Worm (Caenorhabditis elegans) whole organism, mixed stage, embryonic: ENCODE measurements around the gene Y57E12B.10.

Experiments
- M03D4.4 ChIP-seq: sonication (generic microtip); optimal IDR thresholded peaks from 2 replicates; lab custom pipeline; 2017; ENCODE audit warnings: mild to moderate bottlenecking, missing genetic modification characterization, missing compliant biosample characterization
- bed-3 ChIP-seq: fragments of 200-800 bp; sonication (Bioruptor generic); optimal IDR thresholded peaks from 3 replicates; lab custom pipeline; 2018; ENCODE audit warnings: mild to moderate bottlenecking, missing genetic modification characterization, moderate library complexity, missing compliant biosample characterization
- blmp-1 ChIP-seq: fragments of 150-350 bp; optimal IDR thresholded peaks from 2 replicates; lab custom pipeline; 2014; ENCODE audit warnings: missing biosample characterization, missing genetic modification characterization
- ceh-83 ChIP-seq: fragments of 200-800 bp; sonication (Bioruptor generic); optimal IDR thresholded peaks from 2 replicates; lab custom pipeline; 2018; ENCODE audit warnings: mild to moderate bottlenecking, missing genetic modification characterization, missing compliant biosample characterization
- ces-1 ChIP-seq: fragments of 150-350 bp; optimal IDR thresholded peaks from 2 replicates; lab custom pipeline; 2014; ENCODE audit warnings: missing biosample characterization, missing genetic modification reagents, missing genetic modification characterization
- cnd-1 ChIP-seq: fragments of 200-800 bp; sonication (Bioruptor generic); optimal IDR thresholded peaks from 2 replicates; lab custom pipeline; 2018; ENCODE audit warnings: mild to moderate bottlenecking, missing genetic modification characterization, missing compliant biosample characterization
- drap-1 ChIP-seq: fragments of 200-800 bp; sonication (Bioruptor generic); optimal IDR thresholded peaks from 3 replicates; lab custom pipeline; 2018; ENCODE audit warnings: mild to moderate bottlenecking, missing genetic modification characterization, missing compliant biosample characterization
- elt-1 ChIP-seq: sonication (generic microtip); optimal IDR thresholded peaks from 2 replicates; lab custom pipeline; 2017; ENCODE audit warnings: missing genetic modification characterization, mild to moderate bottlenecking, missing compliant biosample characterization, antibody characterized with exemption, moderate library complexity, borderline replicate concordance; ENCODE audit not compliant: insufficient read depth
- elt-3 ChIP-seq: fragments of 150-350 bp; optimal IDR thresholded peaks from 2 replicates; lab custom pipeline; 2014; ENCODE audit warnings: missing biosample characterization, missing genetic modification characterization
- flh-1 ChIP-seq: fragments of 200-800 bp; sonication (Bioruptor generic); optimal IDR thresholded peaks from 2 replicates; lab custom pipeline; 2018; ENCODE audit warnings: mild to moderate bottlenecking, missing genetic modification characterization, moderate library complexity, missing compliant biosample characterization
- ham-2 ChIP-seq: fragments of 200-800 bp; sonication (Bioruptor generic); optimal IDR thresholded peaks from 2 replicates; lab custom pipeline; 2018; ENCODE audit warnings: mild to moderate bottlenecking, missing genetic modification characterization, missing compliant biosample characterization
- lin-13 ChIP-seq: fragments of 150-350 bp; optimal IDR thresholded peaks from 2 replicates; lab custom pipeline; 2014; ENCODE audit warnings: missing biosample characterization, missing genetic modification characterization
- lin-32 ChIP-seq: fragments of 200-800 bp; sonication (Bioruptor generic); optimal IDR thresholded peaks from 2 replicates; lab custom pipeline; 2018; ENCODE audit warnings: mild to moderate bottlenecking, missing genetic modification characterization, missing compliant biosample characterization
- lsy-2 ChIP-seq: fragments of 150-350 bp; optimal IDR thresholded peaks from 2 replicates; lab custom pipeline; 2014; ENCODE audit warnings: missing biosample characterization, missing genetic modification characterization
- mab-5 ChIP-seq: fragments of 150-350 bp; optimal IDR thresholded peaks from 2 replicates; lab custom pipeline; 2014; ENCODE audit warnings: missing biosample characterization, missing genetic modification characterization
- mep-1 ChIP-seq: fragments of 150-350 bp; optimal IDR thresholded peaks from 2 replicates; lab custom pipeline; 2017; ENCODE audit warnings: missing biosample characterization, missing genetic modification reagents, missing genetic modification characterization, inconsistent platforms
- mls-2 ChIP-seq: sonication (generic microtip); optimal IDR thresholded peaks from 2 replicates; lab custom pipeline; 2016; ENCODE audit warnings: mild to moderate bottlenecking, missing genetic modification characterization, moderate library complexity, missing compliant biosample characterization
- nhr-12 ChIP-seq: fragments of 150-350 bp; optimal IDR thresholded peaks from 2 replicates; lab custom pipeline; 2014; ENCODE audit warnings: missing biosample characterization, missing genetic modification characterization
- nhr-2 ChIP-seq: fragments of 150-350 bp; optimal IDR thresholded peaks from 2 replicates; lab custom pipeline; 2014; ENCODE audit warnings: missing biosample characterization, missing genetic modification characterization
- nhr-237 ChIP-seq: fragments of 150-350 bp; optimal IDR thresholded peaks from 2 replicates; lab custom pipeline; 2014; ENCODE audit warnings: missing biosample characterization, missing genetic modification characterization
- nhr-28 ChIP-seq: fragments of 150-350 bp; optimal IDR thresholded peaks from 2 replicates; lab custom pipeline; 2014; ENCODE audit warnings: missing biosample characterization, missing genetic modification characterization
- pha-4 ChIP-seq: fragments of 150-350 bp; optimal IDR thresholded peaks from 2 replicates; lab custom pipeline; 2018; ENCODE audit warnings: missing biosample characterization, missing genetic modification reagents, missing genetic modification characterization
- sem-2 ChIP-seq: fragments of 200-800 bp; sonication (Bioruptor generic); optimal IDR thresholded peaks from 2 replicates; lab custom pipeline; 2018; ENCODE audit warnings: mild to moderate bottlenecking, missing genetic modification characterization, missing compliant biosample characterization
- snpc-4 ChIP-seq: fragments of 150-350 bp; optimal IDR thresholded peaks from 2 replicates; lab custom pipeline; 2014; ENCODE audit warnings: missing biosample characterization, missing genetic modification characterization
- unc-39 ChIP-seq: fragments of 150-350 bp; optimal IDR thresholded peaks from 2 replicates; lab custom pipeline; 2014; ENCODE audit warnings: missing biosample characterization, missing genetic modification characterization
- unc-62 ChIP-seq: fragments of 150-350 bp; optimal IDR thresholded peaks from 2 replicates; lab custom pipeline; 2014; ENCODE audit warnings: missing biosample characterization, missing genetic modification reagents, missing genetic modification characterization
- zip-8 ChIP-seq: fragments of 150-350 bp; optimal IDR thresholded peaks from 2 replicates; lab custom pipeline; 2014; ENCODE audit warnings: missing biosample characterization, missing genetic modification characterization

Gene Y57E12B.10

DNA sequence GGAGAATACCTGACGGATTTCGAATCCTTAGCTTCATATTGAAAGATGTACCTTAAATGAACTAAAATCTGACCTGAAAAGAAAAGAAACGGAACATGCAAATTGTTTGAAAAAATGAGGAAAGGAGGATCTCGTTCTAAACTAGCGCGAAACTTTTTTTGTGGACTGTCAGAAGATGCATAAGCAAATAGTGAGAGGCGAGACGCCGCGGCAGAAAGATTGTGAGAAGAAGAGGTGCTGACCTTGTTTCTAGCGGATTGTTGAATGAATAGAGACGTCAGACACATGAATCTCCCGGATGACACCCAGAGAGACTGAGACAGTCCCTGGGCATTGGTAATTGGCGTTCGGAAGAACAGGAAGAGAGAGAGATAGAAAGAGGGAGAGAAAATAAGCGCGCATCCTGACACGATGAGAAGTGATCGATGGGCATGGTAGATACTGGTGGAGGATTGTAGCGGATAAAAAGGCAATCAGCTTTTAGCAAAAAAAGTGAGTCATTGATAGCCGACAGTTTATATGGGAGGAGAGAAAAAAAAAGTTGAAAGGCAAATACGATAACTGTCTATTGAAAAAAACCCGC is 34.3 kb upstream of the Y57E12B.10 start, which contains the start of gene ptr-15:
Gene ptr-15 (minus strand): TSS at position 51 of the 583 bp plus-strand sequence.
- TF ChIP-seq ces-1 (GFP tag; lab: Kevin White, UChicago) (no peak), nhr-237 (tag; lab: Kevin White, UChicago) (no peak), ham-2 (peak; percentile 91), elt-1 (tag; lab: Kevin White, UChicago) (peak; percentile 80), blmp-1 (tag; lab: Kevin White, UChicago) (no peak), ceh-83 (no peak), nhr-12 (no peak), nhr-28 (no peak), unc-39 (no peak), sem-2 (GFP tag; lab: Kevin White, UChicago) (no peak), zip-8 (tag; lab: Kevin White, UChicago) (no peak), mab-5 (tag; lab: Kevin White, UChicago) (no peak), pha-4 (tag; lab: Kevin White, UChicago) (no peak), lin-32 (GFP tag; lab: Kevin White, UChicago) (no peak), unc-62 (GFP tag; lab: Kevin White, UChicago) (peak; percentile 61), snpc-4 (tag; lab: Kevin White, UChicago) (no peak)

DNA sequence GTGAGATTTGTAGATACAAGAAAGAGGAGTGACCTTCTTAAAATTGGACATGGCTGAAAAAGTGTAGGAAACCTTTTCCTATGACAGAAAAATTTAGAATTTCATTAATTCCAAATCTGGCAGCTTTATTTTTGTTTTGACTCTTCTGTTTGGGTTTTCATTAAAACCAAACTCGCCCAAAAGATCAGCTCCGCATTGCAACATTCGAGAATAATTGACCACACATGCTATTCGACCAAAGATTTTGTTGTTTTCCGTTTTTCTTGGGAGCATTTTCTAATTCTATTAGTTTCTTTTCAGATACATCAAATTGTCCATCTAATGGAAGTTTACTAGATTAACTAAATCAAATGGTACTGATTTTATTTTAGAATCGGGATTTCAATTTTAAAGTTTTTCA is 20.5 kb upstream of the Y57E12B.10 start, which contains the start of gene mec-1:
Gene mec-1 (plus strand): TSS at position 301 of the 400 bp plus-strand sequence.
- TF ChIP-seq lin-13 (tag; lab: Kevin White, UChicago) = no peak
- no peak for TF ChIP-seq unc-39
- no peak for TF ChIP-seq drap-1 (GFP tag; lab: Kevin White, UChicago)
- TF ChIP-seq unc-62 (GFP tag; lab: Kevin White, UChicago) = no peak
- no peak for TF ChIP-seq ces-1 (GFP tag; lab: Kevin White, UChicago)

DNA sequence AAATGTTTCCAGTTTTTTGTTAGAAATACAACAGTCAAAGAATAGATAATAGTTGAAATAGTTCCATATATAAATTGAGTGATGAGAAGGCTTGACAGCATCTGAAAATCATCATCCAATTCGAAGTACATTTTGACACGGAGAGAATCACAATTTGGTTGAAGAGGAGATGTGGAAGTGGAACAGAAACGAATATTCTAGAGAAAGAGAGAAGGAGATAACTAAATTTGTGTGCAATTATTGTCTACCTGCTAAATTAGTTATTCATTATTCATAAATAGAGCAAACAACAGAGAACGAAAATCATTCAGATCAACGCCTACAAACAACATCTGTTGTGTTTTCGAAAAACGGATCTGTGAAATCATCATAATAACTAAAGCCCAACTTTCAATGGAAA is 18.0 kb upstream of the Y57E12B.10 start, which contains the start of gene srg-31:
Gene srg-31 (minus strand): TSS at position 101 of the 400 bp plus-strand sequence.
- no peak for TF ChIP-seq elt-1 (tag; lab: Kevin White, UChicago)

DNA sequence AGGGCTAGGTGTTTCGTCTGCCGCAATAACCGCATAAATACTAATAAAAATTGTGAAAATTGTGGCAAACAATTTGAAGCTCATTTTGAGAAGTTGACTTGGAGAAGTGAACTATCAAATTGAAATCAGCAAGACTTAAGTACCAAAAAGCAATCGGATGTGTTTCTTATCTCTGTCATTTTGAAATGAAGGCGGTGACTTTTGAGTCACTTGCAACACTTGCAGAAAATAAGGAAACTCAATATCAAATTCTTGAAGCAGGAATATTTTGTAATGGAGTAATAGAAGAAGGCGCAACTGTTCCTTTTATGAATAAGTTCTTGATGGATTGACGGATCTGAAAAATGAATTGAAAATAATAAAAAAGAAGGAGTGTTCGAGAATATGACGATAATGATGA is 15.5 kb upstream of the Y57E12B.10 start, which contains the start of gene T07H8.11:
Gene T07H8.11 (minus strand): TSS at position 101 of the 400 bp plus-strand sequence.
- no peak for TF ChIP-seq lsy-2 (tag; lab: Kevin White, UChicago)
- TF ChIP-seq mep-1 = no peak
- no peak for TF ChIP-seq cnd-1 (tag; lab: Kevin White, UChicago)
- no peak for TF ChIP-seq elt-1 (tag; lab: Kevin White, UChicago)
- TF ChIP-seq ceh-83 = no peak
- TF ChIP-seq unc-39 = no peak
- no peak for TF ChIP-seq bed-3 (GFP tag; lab: Kevin White, UChicago)
- no peak for TF ChIP-seq unc-62 (GFP tag; lab: Kevin White, UChicago)
- TF ChIP-seq nhr-2 (tag; lab: Kevin White, UChicago) = no peak
- TF ChIP-seq pha-4 (tag; lab: Kevin White, UChicago) = no peak

DNA sequence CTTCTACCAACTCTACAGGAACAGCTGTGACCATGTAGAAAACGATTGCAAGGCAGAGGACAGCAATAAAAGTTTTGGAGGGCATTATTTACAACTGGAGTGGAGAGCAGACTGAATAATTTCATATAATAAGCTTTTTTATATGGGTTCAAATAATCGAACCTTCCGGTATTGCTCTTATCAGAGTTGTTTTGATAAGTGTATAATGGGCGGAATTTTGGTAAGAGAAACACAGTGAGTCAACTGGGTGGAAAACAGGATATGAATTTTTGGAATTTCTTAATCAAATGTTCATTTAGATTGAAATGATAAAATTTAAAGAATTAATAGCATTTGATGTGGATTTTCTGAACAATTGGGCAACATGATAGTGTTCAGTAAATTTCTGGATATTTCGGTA is 14.0 kb upstream of the Y57E12B.10 start, which contains the start of gene Y57E12B.11:
Gene Y57E12B.11 (minus strand): TSS at position 101 of the 400 bp plus-strand sequence.
- no peak for TF ChIP-seq ces-1 (GFP tag; lab: Kevin White, UChicago)
- TF ChIP-seq mep-1 = no peak
- TF ChIP-seq zip-8 (tag; lab: Kevin White, UChicago) = no peak
- TF ChIP-seq lin-13 (tag; lab: Kevin White, UChicago) = no peak
- TF ChIP-seq unc-62 (GFP tag; lab: Kevin White, UChicago) = no peak
- no peak for TF ChIP-seq ham-2
- TF ChIP-seq lsy-2 (tag; lab: Kevin White, UChicago) = no peak
- no peak for TF ChIP-seq snpc-4 (tag; lab: Kevin White, UChicago)
- TF ChIP-seq mls-2 (tag; lab: Kevin White, UChicago) = no peak
- no peak for TF ChIP-seq elt-3
- TF ChIP-seq nhr-237 (tag; lab: Kevin White, UChicago) = no peak

DNA sequence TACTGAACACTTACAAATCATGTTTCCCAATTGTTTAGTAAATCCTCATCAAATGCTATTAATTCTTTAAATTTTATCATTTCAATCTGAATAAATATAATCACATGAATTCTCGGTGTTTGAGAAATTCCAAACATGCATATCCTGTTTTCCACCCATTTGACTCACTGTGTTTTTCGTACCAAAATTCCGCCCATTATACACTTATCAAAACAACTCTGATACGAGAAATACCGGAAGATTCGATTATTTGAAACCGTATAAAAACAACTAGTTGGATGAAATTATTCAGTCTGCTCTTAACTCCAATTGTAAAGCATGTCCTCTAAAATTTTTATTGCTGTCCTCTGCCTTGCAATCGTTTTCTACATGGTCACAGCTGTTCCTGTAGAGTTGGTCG is 12.4 kb upstream of the Y57E12B.10 start, which contains the start of gene Y57E12B.1:
Gene Y57E12B.1 (plus strand): TSS at position 301 of the 400 bp plus-strand sequence.
- TF ChIP-seq drap-1 (GFP tag; lab: Kevin White, UChicago) = no peak

DNA sequence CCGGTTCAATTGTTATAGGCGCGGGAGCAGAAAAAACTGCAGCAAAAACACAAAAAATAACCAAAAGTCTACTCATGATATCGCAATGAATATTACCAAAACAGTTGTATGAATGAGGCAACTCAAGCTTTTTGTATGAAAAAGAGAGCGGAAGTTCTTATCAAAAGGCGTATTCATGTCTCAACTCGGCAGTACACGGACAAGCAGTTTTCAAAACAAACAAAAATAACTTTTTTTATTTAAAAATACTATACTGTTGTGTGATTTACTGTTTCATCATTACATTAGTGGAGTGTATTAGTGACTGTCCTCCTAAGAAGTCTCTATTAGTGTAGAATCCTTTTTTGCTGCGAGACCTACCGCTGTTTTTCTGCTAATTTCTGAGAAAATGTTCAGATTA is 11.7 kb upstream of the Y57E12B.10 start, which contains the start of gene Y57E12B.4:
Gene Y57E12B.4 (minus strand): TSS at position 101 of the 400 bp plus-strand sequence.
- TF ChIP-seq nhr-28 = no peak
- TF ChIP-seq M03D4.4 (tag; lab: Kevin White, UChicago) = no peak
- TF ChIP-seq nhr-2 (tag; lab: Kevin White, UChicago) = no peak
- no peak for TF ChIP-seq blmp-1 (tag; lab: Kevin White, UChicago)
- TF ChIP-seq elt-1 (tag; lab: Kevin White, UChicago) = no peak
- TF ChIP-seq unc-62 (GFP tag; lab: Kevin White, UChicago) = no peak
- TF ChIP-seq lsy-2 (tag; lab: Kevin White, UChicago) = no peak
- no peak for TF ChIP-seq flh-1 (GFP tag; lab: Kevin White, UChicago)
- TF ChIP-seq lin-32 (GFP tag; lab: Kevin White, UChicago) = no peak
- TF ChIP-seq nhr-12 = no peak
